Worm (Caenorhabditis elegans): Measurements from ENCODE around the gene F28C6.9.

F28C6.9 gene

DNA sequence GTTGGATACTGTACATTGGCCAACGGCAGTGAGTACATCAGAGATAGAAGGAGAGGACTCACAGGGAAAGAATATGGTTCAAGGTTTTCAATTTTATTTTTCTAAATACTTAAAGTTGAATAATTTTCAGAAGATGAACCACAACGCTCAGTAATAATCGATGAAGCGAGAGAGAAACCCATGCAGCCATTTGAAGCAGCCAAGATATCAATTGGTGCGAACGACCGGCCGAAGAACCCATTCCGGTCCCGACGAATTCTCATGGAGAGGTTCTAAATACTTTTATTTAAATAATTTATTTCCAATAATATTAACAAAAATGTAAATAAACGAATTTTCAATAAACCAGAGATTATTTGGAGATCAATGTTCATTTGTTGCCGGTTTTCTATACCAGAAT, 9.8 kb downstream of the F28C6.9 start, which contains the start of gene pigg-1:
Gene pigg-1, minus strand, starts transcription at position 101 of the 400 bp plus-strand sequence.
- TF ChIP-seq pqm-1 (tag; optimal IDR thresholded peaks at IDR 0.05) (no peak), nfya-1 (tag; optimal IDR thresholded peaks at IDR 0.05; ENCODE audit: insufficient read depth) (no peak), unc-62 (GFP tag; optimal IDR thresholded peaks at IDR 0.05) (no peak), R02D3.7 (tag; optimal IDR thresholded peaks at IDR 0.05) (no peak), ztf-4 (tag; optimal IDR thresholded peaks at IDR 0.05) (no peak), nhr-12 (tag; optimal IDR thresholded peaks at IDR 0.05) (no peak), lin-15B (tag; optimal IDR thresholded peaks at IDR 0.05) (no peak)

DNA sequence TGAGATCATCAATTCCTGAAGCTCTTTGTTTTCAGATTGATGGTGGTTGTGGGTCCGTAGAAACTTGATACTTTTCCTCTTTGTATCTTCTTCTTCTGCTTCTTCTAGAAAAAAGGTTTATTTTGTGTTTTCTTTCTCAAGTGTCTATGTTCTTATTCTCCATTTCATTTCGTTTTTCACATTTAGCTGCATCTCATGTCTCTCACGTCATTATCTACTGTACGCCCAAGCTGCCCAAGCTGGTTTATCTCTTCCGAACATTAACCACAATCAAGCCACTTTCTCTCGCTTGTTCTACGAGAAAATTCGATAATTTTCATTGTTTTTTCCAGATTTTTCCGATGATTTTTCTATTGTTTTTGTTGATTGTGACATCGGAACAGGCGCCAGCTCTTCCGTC, 10.8 kb downstream of the F28C6.9 start, which contains the start of gene F28C6.5:
Gene F28C6.5, plus strand, starts transcription at position 301 of the 400 bp plus-strand sequence.
- no peak for TF ChIP-seq lin-15B (tag; optimal IDR thresholded peaks at IDR 0.05)
- TF ChIP-seq mdl-1 (tag; optimal IDR thresholded peaks at IDR 0.05): no peak
- no peak for TF ChIP-seq mml-1 (tag; optimal IDR thresholded peaks at IDR 0.05)
- TF ChIP-seq eor-1 (tag; optimal IDR thresholded peaks at IDR 0.05): no peak
- no peak for TF ChIP-seq nhr-77 (tag; optimal IDR thresholded peaks at IDR 0.05)
- TF ChIP-seq ztf-11 (tag; optimal IDR thresholded peaks at IDR 0.05): no peak
- no peak for TF ChIP-seq nhr-67 (tag; optimal IDR thresholded peaks at IDR 0.05)
- TF ChIP-seq ama-1 (optimal IDR thresholded peaks at IDR 0.05): no peak
- no peak for TF ChIP-seq nfya-1 (tag; optimal IDR thresholded peaks at IDR 0.05; ENCODE audit: insufficient read depth)
- TF ChIP-seq ceh-28 (tag; optimal IDR thresholded peaks at IDR 0.05): no peak
- no peak for TF ChIP-seq daf-12 (tag; optimal IDR thresholded peaks at IDR 0.05)
- no peak for TF ChIP-seq unc-62 (GFP tag; optimal IDR thresholded peaks at IDR 0.05)
- no peak for TF ChIP-seq nhr-43 (tag; optimal IDR thresholded peaks at IDR 0.05; ENCODE audit: poor library complexity, severe bottlenecking)
- TF ChIP-seq jun-1 (tag; optimal IDR thresholded peaks at IDR 0.05): no peak

DNA sequence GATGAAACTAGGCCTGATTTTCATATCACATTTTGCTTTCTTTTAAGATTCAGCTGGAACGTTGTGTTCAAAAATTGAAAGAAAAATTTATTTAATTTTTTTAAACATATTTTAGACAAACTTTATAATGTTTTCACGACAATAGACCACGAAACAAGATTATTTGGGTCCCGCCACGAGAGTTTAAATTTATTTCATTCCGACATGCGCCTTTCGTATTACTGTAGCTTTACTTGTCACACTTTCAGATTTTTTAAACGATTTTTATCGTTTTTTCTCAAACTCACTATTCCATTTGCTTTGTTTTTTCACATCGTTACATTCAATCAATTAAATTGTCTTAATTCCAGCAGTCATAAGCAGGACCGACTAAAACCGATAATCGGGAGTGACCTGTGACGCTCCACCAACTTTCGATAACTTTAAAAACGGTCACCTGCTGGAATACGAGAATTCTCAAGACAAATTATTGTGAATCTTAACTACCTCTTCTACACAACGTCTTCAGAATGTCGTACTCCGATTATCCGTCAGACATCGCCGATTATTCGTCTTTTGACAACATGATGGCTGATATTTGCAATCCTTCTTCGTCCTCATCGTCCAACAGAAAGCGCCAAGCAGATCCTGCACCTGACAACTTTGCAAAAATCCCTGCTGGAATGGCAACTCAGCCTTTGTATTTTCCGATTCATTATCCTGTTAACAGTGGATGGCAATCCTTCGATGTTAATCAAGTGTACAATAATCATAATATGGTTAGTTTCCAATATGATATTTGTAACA, 16.0 kb downstream of the F28C6.9 start, which contains the start of gene aptf-3:
Gene aptf-3, plus strand, starts transcription at position 351 of the 786 bp plus-strand sequence.
- TF ChIP-seq ceh-9 (tag; optimal IDR thresholded peaks at IDR 0.05) (no peak), nhr-43 (tag; optimal IDR thresholded peaks at IDR 0.05; ENCODE audit: poor library complexity, severe bottlenecking) (no peak), eor-1 (tag; optimal IDR thresholded peaks at IDR 0.05) (no peak), mdl-1 (tag; optimal IDR thresholded peaks at IDR 0.05) (no peak), ceh-28 (tag; optimal IDR thresholded peaks at IDR 0.05) (no peak), fos-1 (tag; optimal IDR thresholded peaks at IDR 0.05) (no peak)

DNA sequence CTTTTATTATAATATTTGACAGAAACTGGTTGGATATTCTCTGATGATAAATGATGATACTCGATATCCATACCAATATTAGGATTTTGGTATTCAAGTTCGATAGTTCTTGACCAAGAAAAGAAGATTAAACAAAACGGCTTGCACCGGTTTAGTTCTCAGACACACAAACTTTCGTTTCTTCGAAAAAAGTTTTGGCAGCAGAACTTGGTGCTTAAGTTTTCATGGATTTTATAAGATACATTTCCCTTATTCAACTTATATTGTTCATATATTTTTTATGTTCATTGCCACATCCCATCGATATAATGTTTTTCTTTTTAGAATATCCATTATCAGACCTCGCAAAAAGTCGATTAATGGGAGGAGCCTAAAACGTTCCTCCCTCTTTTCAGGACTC, 19.3 kb downstream of the F28C6.9 start, which contains the start of gene aptf-4:
Gene aptf-4, plus strand, starts transcription at position 301 of the 400 bp plus-strand sequence.
- TF ChIP-seq nhr-77 (tag; optimal IDR thresholded peaks at IDR 0.05) (no peak), nhr-67 (tag; optimal IDR thresholded peaks at IDR 0.05) (no peak), ceh-82 (tag; optimal IDR thresholded peaks at IDR 0.05) (no peak), nhr-12 (tag; optimal IDR thresholded peaks at IDR 0.05) (no peak), unc-62 (GFP tag; optimal IDR thresholded peaks at IDR 0.05) (no peak), nhr-28 (tag; optimal IDR thresholded peaks at IDR 0.05) (no peak), egl-5 (tag; optimal IDR thresholded peaks at IDR 0.05) (no peak), lin-39 (tag; optimal IDR thresholded peaks at IDR 0.05) (no peak), ztf-11 (tag; optimal IDR thresholded peaks at IDR 0.05) (no peak), unc-39 (tag; optimal IDR thresholded peaks at IDR 0.05) (no peak), fkh-2 (tag; optimal IDR thresholded peaks at IDR 0.05) (no peak)

DNA sequence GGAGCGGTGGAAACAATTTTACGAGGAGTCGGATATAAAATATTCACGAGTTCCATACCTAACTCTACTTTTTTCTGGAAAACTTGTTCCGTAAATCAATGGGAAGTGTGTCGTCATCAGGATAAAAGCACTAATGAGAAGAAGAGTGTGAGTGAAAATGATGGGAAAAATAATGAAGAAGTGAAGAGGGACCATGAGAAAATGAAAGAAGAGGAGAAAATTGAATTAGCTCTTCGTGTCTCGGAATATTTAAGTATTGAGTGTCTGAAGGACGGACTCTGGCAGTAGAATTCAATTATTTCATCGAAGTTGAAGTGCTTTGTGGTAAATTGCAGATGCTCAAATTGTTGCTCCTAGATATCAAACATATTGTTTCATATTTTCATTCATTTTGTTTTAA, 20.8 kb downstream of the F28C6.9 start:
- TF ChIP-seq daf-12 (tag; optimal IDR thresholded peaks at IDR 0.05) (no peak), nfya-1 (tag; optimal IDR thresholded peaks at IDR 0.05; ENCODE audit: insufficient read depth) (peak; percentile 30), snpc-4 (tag; optimal IDR thresholded peaks at IDR 0.05) (no peak), fkh-10 (GFP tag; optimal IDR thresholded peaks at IDR 0.05) (peak; percentile 47)

DNA sequence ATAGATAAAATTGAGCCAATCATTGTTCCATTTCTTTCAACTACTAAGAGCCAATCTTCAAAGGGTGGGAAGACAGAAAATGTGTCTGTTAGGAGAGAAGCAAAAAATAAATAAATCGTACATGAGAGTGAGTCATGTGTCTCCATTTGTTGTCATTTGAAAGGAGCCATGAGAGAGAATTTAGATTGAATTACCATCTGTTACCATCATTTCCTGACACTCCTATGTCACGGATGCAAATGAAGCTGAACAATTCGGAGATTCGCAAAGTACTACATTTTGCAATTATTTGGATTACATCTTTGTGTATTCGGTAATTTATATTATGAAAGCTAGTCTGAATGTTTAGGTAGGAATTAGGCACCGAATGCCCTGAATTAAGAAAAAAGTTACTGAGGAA, 21.5 kb downstream of the F28C6.9 start:
- TF ChIP-seq lsy-12 (tag; optimal IDR thresholded peaks at IDR 0.05) (no peak), nhr-12 (tag; optimal IDR thresholded peaks at IDR 0.05) (no peak), mml-1 (tag; optimal IDR thresholded peaks at IDR 0.05) (no peak), pqm-1 (tag; optimal IDR thresholded peaks at IDR 0.05) (no peak), R02D3.7 (tag; optimal IDR thresholded peaks at IDR 0.05) (no peak), nhr-67 (tag; optimal IDR thresholded peaks at IDR 0.05) (no peak), aly-2 (tag; optimal IDR thresholded peaks at IDR 0.05) (no peak), elt-3 (tag; optimal IDR thresholded peaks at IDR 0.05) (no peak), nhr-77 (tag; optimal IDR thresholded peaks at IDR 0.05) (no peak)
